Fruit fly (Drosophila melanogaster) whole organism, embryonic: ENCODE measurements around the gene Evi5.

ENCODE experiments used
- Awh ChIP-seq: fragments of 200-800 bp; sonication (Bioruptor generic); IDR thresholded peaks from 2 replicates; pipeline ENCODE4, ENCODE4 v1.3.6; 2022; ENCODE audit warnings: missing biosample characterization, missing genetic modification characterization
- BtbVII ChIP-seq: fragments of 200-800 bp; sonication (Bioruptor generic); optimal IDR thresholded peaks from 3 replicates; lab custom pipeline; 2017; ENCODE audit warnings: missing biosample characterization, mild to moderate bottlenecking, missing genetic modification characterization
- CG10431 ChIP-seq: fragments of 200-800 bp; sonication (Bioruptor generic); optimal IDR thresholded peaks from 3 replicates; lab custom pipeline; 2018; ENCODE audit warnings: missing biosample characterization, mild to moderate bottlenecking, missing genetic modification characterization
- CG11696 ChIP-seq: fragments of 200-800 bp; sonication (Bioruptor generic); IDR thresholded peaks from 2 replicates; pipeline ENCODE4 v1.3.6; 2022; ENCODE audit warnings: missing biosample characterization, missing genetic modification characterization
- CG12391 ChIP-seq: fragments of 200-800 bp; sonication (Bioruptor generic); optimal IDR thresholded peaks from 3 replicates; lab custom pipeline; 2018; ENCODE audit warnings: missing biosample characterization, mild to moderate bottlenecking, missing genetic modification characterization, moderate library complexity
- CG14667 ChIP-seq: fragments of 200-800 bp; sonication (Bioruptor generic); IDR thresholded peaks from 2 replicates; pipeline ENCODE4 v1.3.6; 2022; ENCODE audit warnings: missing biosample characterization, missing genetic modification characterization
- CG15011 ChIP-seq: fragments of 200-800 bp; sonication (Bioruptor generic); optimal IDR thresholded peaks from 3 replicates; lab custom pipeline; 2018; ENCODE audit warnings: missing biosample characterization, mild to moderate bottlenecking, missing genetic modification characterization
- CG1647 ChIP-seq: fragments of 200-800 bp; sonication (Bioruptor generic); optimal IDR thresholded peaks from 3 replicates; lab custom pipeline; 2016; ENCODE audit warnings: missing biosample characterization, missing genetic modification characterization
- CG16813 ChIP-seq: fragments of 200-800 bp; sonication (Bioruptor generic); IDR thresholded peaks from 3 replicates; pipeline ENCODE4 v1.3.6; 2022; ENCODE audit warnings: missing biosample characterization, missing genetic modification characterization; ENCODE audit not compliant: partially characterized antibody
- CG17359 ChIP-seq: fragments of 200-800 bp; sonication (Bioruptor generic); optimal IDR thresholded peaks from 3 replicates; lab custom pipeline; 2018; ENCODE audit warnings: missing biosample characterization, mild to moderate bottlenecking, missing genetic modification characterization, moderate library complexity
- CG17912 ChIP-seq: fragments of 200-800 bp; sonication (Bioruptor generic); optimal IDR thresholded peaks from 2 replicates; lab custom pipeline; 2018; ENCODE audit warnings: missing biosample characterization, mild to moderate bottlenecking, missing genetic modification characterization
- CG2116 ChIP-seq: fragments of 200-800 bp; sonication (Bioruptor generic); optimal IDR thresholded peaks from 3 replicates; lab custom pipeline; 2018; ENCODE audit warnings: missing biosample characterization, mild to moderate bottlenecking, missing genetic modification characterization
- CG2875 ChIP-seq: fragments of 200-800 bp; sonication (Bioruptor generic); optimal IDR thresholded peaks from 2 replicates; lab custom pipeline; 2017; ENCODE audit warnings: missing biosample characterization, mild to moderate bottlenecking, missing genetic modification characterization, missing genetic modification reagents
- CG32532 ChIP-seq: fragments of 200-800 bp; sonication (Bioruptor generic); IDR thresholded peaks from 2 replicates; pipeline ENCODE4 v1.3.6; 2022; ENCODE audit warnings: missing biosample characterization, missing genetic modification characterization
- CG34376 ChIP-seq: fragments of 200-800 bp; sonication (Bioruptor generic); optimal IDR thresholded peaks from 2 replicates; lab custom pipeline; 2018; ENCODE audit warnings: missing biosample characterization, mild to moderate bottlenecking, missing genetic modification characterization
- CG34422 ChIP-seq: fragments of 200-800 bp; sonication (Bioruptor generic); IDR thresholded peaks from 3 replicates; pipeline ENCODE4 v1.3.6; 2022; ENCODE audit warnings: missing biosample characterization, missing genetic modification characterization
- CG42726 ChIP-seq: fragments of 200-800 bp; sonication (Bioruptor generic); IDR thresholded peaks from 2 replicates; pipeline ENCODE4 v1.3.6; 2022; ENCODE audit warnings: missing biosample characterization, missing genetic modification characterization; ENCODE audit not compliant: partially characterized antibody
- CG7271 ChIP-seq: fragments of 200-800 bp; sonication (Bioruptor generic); optimal IDR thresholded peaks from 2 replicates; lab custom pipeline; 2018; ENCODE audit warnings: missing biosample characterization, mild to moderate bottlenecking, missing genetic modification characterization, moderate library complexity
- CG9437 ChIP-seq: fragments of 200-800 bp; sonication (Bioruptor generic); optimal IDR thresholded peaks from 2 replicates; lab custom pipeline; 2018; ENCODE audit warnings: missing biosample characterization, mild to moderate bottlenecking, missing genetic modification characterization
- CrebB ChIP-seq: fragments of 200-800 bp; sonication (Bioruptor generic); optimal IDR thresholded peaks from 3 replicates; lab custom pipeline; 2018; ENCODE audit warnings: missing biosample characterization, mild to moderate bottlenecking, missing genetic modification characterization
- D19A ChIP-seq: fragments of 200-800 bp; optimal IDR thresholded peaks from 3 replicates; lab custom pipeline; 2019; ENCODE audit warnings: missing biosample characterization, mild to moderate bottlenecking, missing genetic modification characterization, moderate library complexity
- Dll ChIP-seq: fragments of 200-800 bp; sonication (Bioruptor generic); IDR thresholded peaks from 4 replicates; pipeline ENCODE4 v1.3.6; 2022; ENCODE audit warnings: missing biosample characterization, missing genetic modification characterization; ENCODE audit not compliant: partially characterized antibody
- Doc3 ChIP-seq: fragments of 200-800 bp; sonication (Bioruptor generic); IDR thresholded peaks from 3 replicates; pipeline ENCODE4 v1.3.6; 2022; ENCODE audit warnings: missing biosample characterization, missing genetic modification characterization; ENCODE audit not compliant: partially characterized antibody
- E2f1 ChIP-seq: fragments of 200-800 bp; sonication (Bioruptor generic); IDR thresholded peaks from 2 replicates; pipeline ENCODE4 v1.3.6; 2022; ENCODE audit warnings: missing biosample characterization, missing genetic modification characterization
- Ets97D ChIP-seq: fragments of 200-800 bp; sonication (Bioruptor generic); optimal IDR thresholded peaks from 3 replicates; lab custom pipeline; 2016; ENCODE audit warnings: missing biosample characterization, missing genetic modification characterization
- HLH3B ChIP-seq: fragments of 200-800 bp; sonication (Bioruptor generic); IDR thresholded peaks from 2 replicates; pipeline ENCODE4 v1.3.6; 2022; ENCODE audit warnings: missing biosample characterization, missing genetic modification characterization
- HmgD ChIP-seq: fragments of 200-800 bp; sonication (Bioruptor generic); optimal IDR thresholded peaks from 3 replicates; lab custom pipeline; 2016; ENCODE audit warnings: missing biosample characterization, missing genetic modification characterization
- Mrtf ChIP-seq: fragments of 200-800 bp; sonication (Bioruptor generic); IDR thresholded peaks from 3 replicates; pipeline ENCODE4 v1.3.6; 2022; ENCODE audit warnings: missing biosample characterization, missing genetic modification characterization
- NFAT ChIP-seq: fragments of 200-800 bp; sonication (Bioruptor generic); IDR thresholded peaks from 2 replicates; pipeline ENCODE4 v1.3.6; 2022; ENCODE audit warnings: missing biosample characterization, missing genetic modification characterization
- Oaz ChIP-seq: fragments of 200-800 bp; sonication (Bioruptor generic); IDR thresholded peaks from 2 replicates; pipeline ENCODE4 v1.3.6; 2022; ENCODE audit warnings: missing biosample characterization, missing genetic modification characterization
- Taf1 ChIP-seq: fragments of 200-800 bp; sonication (Bioruptor generic); IDR thresholded peaks from 2 replicates; pipeline ENCODE4 v1.3.6; 2022; ENCODE audit warnings: missing biosample characterization, missing genetic modification characterization
- ac ChIP-seq: fragments of 200-800 bp; sonication (Bioruptor generic); optimal IDR thresholded peaks from 3 replicates; lab custom pipeline; 2017; ENCODE audit warnings: missing biosample characterization, mild to moderate bottlenecking, missing genetic modification characterization
- amos ChIP-seq: fragments of 200-800 bp; sonication (Bioruptor generic); IDR thresholded peaks from 2 replicates; pipeline ENCODE4 v1.3.6; 2022; ENCODE audit warnings: missing biosample characterization, missing genetic modification characterization; ENCODE audit not compliant: partially characterized antibody
- bab2 ChIP-seq: fragments of 200-800 bp; sonication (Bioruptor generic); optimal IDR thresholded peaks from 2 replicates; lab custom pipeline; 2016; ENCODE audit warnings: missing biosample characterization, missing genetic modification characterization
- dm ChIP-seq: fragments of 200-800 bp; sonication (Bioruptor generic); optimal IDR thresholded peaks from 3 replicates; lab custom pipeline; 2016; ENCODE audit warnings: missing biosample characterization, missing genetic modification characterization
- esg ChIP-seq: fragments of 200-800 bp; sonication (Bioruptor generic); conservative IDR thresholded peaks from 2 replicates; pipeline ENCODE4 v1.3.6; 2022; ENCODE audit warnings: missing biosample characterization, missing genetic modification characterization
- jumu ChIP-seq: fragments of 200-800 bp; sonication (Bioruptor generic); optimal IDR thresholded peaks from 3 replicates; lab custom pipeline; 2016; ENCODE audit warnings: missing biosample characterization, missing genetic modification characterization
- kni ChIP-seq: fragments of 200-800 bp; sonication (Bioruptor generic); optimal IDR thresholded peaks from 3 replicates; lab custom pipeline; 2017; ENCODE audit warnings: mild to moderate bottlenecking, missing biosample characterization, missing genetic modification reagents, missing genetic modification characterization
- lbe ChIP-seq: fragments of 200-800 bp; sonication (Bioruptor generic); optimal IDR thresholded peaks from 2 replicates; lab custom pipeline; 2016; ENCODE audit warnings: missing biosample characterization, mild to moderate bottlenecking, missing genetic modification characterization
- lmd ChIP-seq: fragments of 200-800 bp; sonication (Bioruptor generic); IDR thresholded peaks from 2 replicates; pipeline ENCODE4 v1.3.6; 2022; ENCODE audit warnings: missing biosample characterization, missing genetic modification characterization
- luna ChIP-seq: fragments of 200-800 bp; sonication (Bioruptor generic); optimal IDR thresholded peaks from 2 replicates; lab custom pipeline; 2016; ENCODE audit warnings: missing biosample characterization, missing genetic modification characterization
- oc ChIP-seq: fragments of 200-800 bp; sonication (Bioruptor generic); optimal IDR thresholded peaks from 2 replicates; lab custom pipeline; 2018; ENCODE audit warnings: missing biosample characterization, mild to moderate bottlenecking, missing genetic modification characterization, moderate library complexity
- salm ChIP-seq: fragments of 200-800 bp; sonication (Bioruptor generic); optimal IDR thresholded peaks from 2 replicates; lab custom pipeline; 2018; ENCODE audit warnings: missing biosample characterization, mild to moderate bottlenecking, missing genetic modification characterization
- schlank ChIP-seq: fragments of 200-800 bp; sonication (Bioruptor generic); optimal IDR thresholded peaks from 2 replicates; lab custom pipeline; 2018; ENCODE audit warnings: missing biosample characterization, mild to moderate bottlenecking, missing genetic modification characterization
- sim ChIP-seq: fragments of 200-800 bp; sonication (Bioruptor generic); IDR thresholded peaks from 2 replicates; pipeline ENCODE4 v1.3.6; 2022; ENCODE audit warnings: missing biosample characterization, missing genetic modification characterization
- sug ChIP-seq: fragments of 200-800 bp; optimal IDR thresholded peaks from 2 replicates; lab custom pipeline; 2019; ENCODE audit warnings: missing biosample characterization, mild to moderate bottlenecking, missing genetic modification characterization, moderate library complexity
- tio ChIP-seq: fragments of 200-800 bp; sonication (Bioruptor generic); optimal IDR thresholded peaks from 2 replicates; lab custom pipeline; 2017; ENCODE audit warnings: missing biosample characterization, missing genetic modification characterization, inconsistent platforms
- twi ChIP-seq: fragments of 200-800 bp; optimal IDR thresholded peaks from 2 replicates; lab custom pipeline; 2019; ENCODE audit warnings: missing biosample characterization, mild to moderate bottlenecking, missing genetic modification characterization, moderate library complexity
- unc-4 ChIP-seq: fragments of 200-800 bp; sonication (Bioruptor generic); IDR thresholded peaks from 2 replicates; pipeline ENCODE4 v1.3.6; 2022; ENCODE audit warnings: missing biosample characterization, missing genetic modification characterization; ENCODE audit not compliant: partially characterized antibody
- wek ChIP-seq: fragments of 200-800 bp; sonication (Bioruptor generic); optimal IDR thresholded peaks from 3 replicates; lab custom pipeline; 2018; ENCODE audit warnings: missing biosample characterization, mild to moderate bottlenecking, missing genetic modification characterization, moderate library complexity
- zfh2 ChIP-seq: fragments of 200-800 bp; sonication (Bioruptor generic); optimal IDR thresholded peaks from 2 replicates; lab custom pipeline; 2016; ENCODE audit warnings: missing biosample characterization, missing genetic modification characterization

The Evi5 gene

DNA sequence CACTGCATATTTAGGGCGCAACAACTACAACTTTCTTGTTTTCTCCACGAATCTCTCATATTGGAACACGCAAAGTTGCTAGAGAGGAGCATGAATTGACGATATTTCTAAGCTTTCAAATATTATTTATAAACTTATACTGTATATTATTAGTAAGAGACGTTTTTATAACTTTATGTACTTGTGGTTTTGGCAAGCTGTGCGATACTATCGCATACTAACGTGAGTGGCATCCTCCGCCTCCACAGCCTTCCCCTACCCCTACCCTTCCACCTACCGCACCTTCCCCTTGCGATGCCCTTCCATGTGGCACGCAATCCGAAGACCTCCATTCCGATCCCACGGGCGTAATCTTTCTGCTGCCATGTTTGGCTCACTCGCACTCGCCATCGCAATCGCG is 14.1 kb upstream of the Evi5 start (continued):
- TF ChIP-seq jumu (GFP tag; lab: Kevin White, UChicago) (no peak), CG17359 (peak; percentile 3), CG2116 (no peak), oc (tag; lab: Kevin White, UChicago) (no peak), unc-4 (GFP tag; lab: Robert Waterston, UW) (peak; percentile 43; the same call in 1 of the 2 replicates), NFAT (GFP tag; lab: Robert Waterston, UW) (peak; percentile 11; the same call in 1 of the 2 replicates), twi (tag; lab: Kevin White, UChicago) (no peak), Taf1 (GFP tag; lab: Robert Waterston, UW) (no peak), sug (tag; lab: Kevin White, UChicago) (no peak), schlank (tag; lab: Kevin White, UChicago) (no peak), CG11696 (GFP tag; lab: Robert Waterston, UW) (no peak), E2f1 (GFP tag; lab: Robert Waterston, UW) (peak; percentile 58), luna (GFP tag; lab: Kevin White, UChicago) (no peak), lbe (GFP tag; lab: Kevin White, UChicago) (no peak), CG34376 (no peak), dm (no peak), CG14667 (GFP tag; lab: Robert Waterston, UW) (peak; percentile 33; the same call in 1 of the 2 replicates), CG1647 (GFP tag; lab: Kevin White, UChicago) (no peak), wek (GFP tag; lab: Kevin White, UChicago) (no peak), CrebB (no peak), ac (GFP tag; lab: Kevin White, UChicago) (no peak), Ets97D (GFP tag; lab: Kevin White, UChicago) (no peak), CG12391 (tag; lab: Kevin White, UChicago) (no peak), esg (GFP tag; lab: Robert Waterston, UW) (0 out of 2 replicates have a peak, but pooled peaks have one; percentile 35), CG9437 (GFP tag; lab: Kevin White, UChicago) (no peak), CG7271 (tag; lab: Kevin White, UChicago) (no peak), CG34422 (GFP tag; lab: Robert Waterston, UW) (peak; percentile 38; the same call in 1 of the 3 replicates), HmgD (GFP tag; lab: Kevin White, UChicago) (no peak), CG17912 (no peak), zfh2 (GFP tag; lab: Kevin White, UChicago) (no peak), Doc3 (GFP tag; lab: Robert Waterston, UW) (no peak), sim (GFP tag; lab: Robert Waterston, UW) (no peak), Awh (no peak), CG42726 (GFP tag; lab: Robert Waterston, UW) (no peak), bab2 (no peak), HLH3B (GFP tag; lab: Robert Waterston, UW) (0 out of 2 replicates have a peak, but pooled peaks have one; percentile 31), tio (no peak), Dll (peak; percentile 55; the same call in 2 of the 4 replicates), amos (GFP tag; lab: Robert Waterston, UW) (peak; percentile 9; the same call in 1 of the 2 replicates), CG32532 (GFP tag; lab: Robert Waterston, UW) (peak; percentile 34; the same call in 1 of the 2 replicates), CG10431 (no peak), salm (tag; lab: Kevin White, UChicago) (no peak), D19A (no peak), CG2875 (no peak), CG16813 (GFP tag; lab: Robert Waterston, UW) (no peak), Oaz (GFP tag; lab: Robert Waterston, UW) (no peak), Mrtf (GFP tag; lab: Robert Waterston, UW) (0 out of 3 replicates have a peak, but pooled peaks have one; percentile 16), CG15011 (GFP tag; lab: Kevin White, UChicago) (no peak), kni (GFP tag; lab: Kevin White, UChicago) (no peak), lmd (GFP tag; lab: Robert Waterston, UW) (peak; percentile 37), BtbVII (GFP tag; lab: Kevin White, UChicago) (no peak)
